Fruit fly (Drosophila melanogaster) whole organism, prepupa: ENCODE measurements around the gene Datp.

ENCODE experiments used
- CG11294 ChIP-seq: fragments of 200-800 bp; sonication (Bioruptor generic); IDR thresholded peaks from 2 replicates; pipeline ENCODE4 v1.3.6; 2022; ENCODE audit warnings: missing biosample characterization, missing genetic modification characterization
- CG8119 ChIP-seq: fragments of 200-800 bp; sonication (Bioruptor generic); IDR thresholded peaks from 3 replicates; pipeline ENCODE4 v1.3.6; 2022; ENCODE audit warnings: missing biosample characterization, missing genetic modification characterization
- Hr4 ChIP-seq: fragments of 200-800 bp; sonication (Bioruptor generic); optimal IDR thresholded peaks from 3 replicates; lab custom pipeline; 2016; ENCODE audit warnings: missing biosample characterization, missing genetic modification characterization
- Sox102F ChIP-seq: fragments of 200-800 bp; sonication (Bioruptor generic); optimal IDR thresholded peaks from 2 replicates; lab custom pipeline; 2016; ENCODE audit warnings: missing biosample characterization, mild to moderate bottlenecking, missing genetic modification characterization
- achi ChIP-seq: fragments of 200-800 bp; sonication (Bioruptor generic); optimal IDR thresholded peaks from 3 replicates; lab custom pipeline; 2016; ENCODE audit warnings: missing biosample characterization, missing genetic modification characterization
- dsx ChIP-seq: fragments of 200-800 bp; optimal IDR thresholded peaks from 3 replicates; lab custom pipeline; 2019; ENCODE audit warnings: missing biosample characterization, mild to moderate bottlenecking, missing genetic modification characterization, moderate library complexity; ENCODE audit not compliant: poor library complexity, severe bottlenecking
- salr ChIP-seq, 2 experiments: fragments of 200-800 bp; sonication (Bioruptor generic); optimal IDR thresholded peaks; 3 replicates each; lab custom pipeline; 2016 to 2018; ENCODE audit warnings: missing biosample characterization in 2 of 2, missing genetic modification characterization in 2 of 2, mild to moderate bottlenecking in 1 of 2

dm6 chr2L:9924765-9925164 is 13.8 kb downstream of the Datp start, which contains the start of the genes TbCMF46 and CG42366:
- TF ChIP-seq Hr4 (GFP tag; lab: Kevin White, UChicago) (no peak), achi (GFP tag; lab: Kevin White, UChicago) (no peak), Sox102F (GFP tag; lab: Kevin White, UChicago) (no peak), CG8119 (no peak), CG11294 (GFP tag; lab: Robert Waterston, UW) (no peak), salr (GFP tag; optimal IDR thresholded peaks at IDR 0.05; lab: Kevin White, UChicago) (no peak), dsx (GFP tag; lab: Kevin White, UChicago) (no peak)
